Worm (Caenorhabditis elegans) whole organism, late embryonic: ENCODE measurements around the gene grl-20.
A peak's percentile ranks its signal among the peaks of the same experiment; 100 is the strongest.

Source experiments
- C08G9.2 ChIP-seq: sonication (generic microtip); optimal IDR thresholded peaks from 2 replicates; lab custom pipeline; 2016; ENCODE audit warnings: mild to moderate bottlenecking, missing genetic modification characterization, moderate library complexity, missing compliant biosample characterization
- C38D4.7 ChIP-seq: fragments of 200-800 bp; sonication (Bioruptor generic); optimal IDR thresholded peaks from 2 replicates; lab custom pipeline; 2018; ENCODE audit warnings: mild to moderate bottlenecking, missing genetic modification characterization, moderate library complexity, missing compliant biosample characterization
- K02D7.2 ChIP-seq: sonication (generic microtip); optimal IDR thresholded peaks from 2 replicates; lab custom pipeline; 2017; ENCODE audit warnings: mild to moderate bottlenecking, missing genetic modification characterization, missing compliant biosample characterization
- Y22D7AL.16 ChIP-seq: sonication (generic microtip); optimal IDR thresholded peaks from 2 replicates; lab custom pipeline; 2016; ENCODE audit warnings: missing genetic modification characterization, missing compliant biosample characterization
- ceh-14 ChIP-seq: sonication (generic microtip); optimal IDR thresholded peaks from 2 replicates; lab custom pipeline; 2016; ENCODE audit warnings: missing genotype, missing genetic modification characterization, missing compliant biosample characterization
- ceh-19 ChIP-seq: fragments of 200-800 bp; sonication (Bioruptor generic); optimal IDR thresholded peaks from 2 replicates; lab custom pipeline; 2018; ENCODE audit warnings: mild to moderate bottlenecking, missing genetic modification characterization, missing compliant biosample characterization
- ceh-22 ChIP-seq: sonication (generic microtip); optimal IDR thresholded peaks from 2 replicates; lab custom pipeline; 2017; ENCODE audit warnings: missing biosample characterization, missing genetic modification characterization
- ceh-24 ChIP-seq: sonication (generic microtip); optimal IDR thresholded peaks from 2 replicates; lab custom pipeline; 2016; ENCODE audit warnings: mild to moderate bottlenecking, missing genetic modification characterization, missing compliant biosample characterization
- ceh-30 ChIP-seq: fragments of 150-350 bp; optimal IDR thresholded peaks from 2 replicates; lab custom pipeline; 2014; ENCODE audit warnings: missing biosample characterization, missing genetic modification characterization
- ceh-34 ChIP-seq: sonication (generic microtip); optimal IDR thresholded peaks from 2 replicates; lab custom pipeline; 2016; ENCODE audit warnings: mild to moderate bottlenecking, missing genetic modification characterization, missing compliant biosample characterization
- ceh-45 ChIP-seq: fragments of 200-800 bp; sonication (Bioruptor generic); IDR thresholded peaks from 2 replicates; pipeline ENCODE4 v1.3.6; 2022; ENCODE audit warnings: missing genetic modification reagents, missing genetic modification characterization, missing compliant biosample characterization
- ceh-6 ChIP-seq: fragments of 200-800 bp; sonication (Bioruptor generic); optimal IDR thresholded peaks from 2 replicates; lab custom pipeline; 2018; ENCODE audit warnings: mild to moderate bottlenecking, missing genetic modification characterization, missing compliant biosample characterization
- dmd-4 ChIP-seq: sonication (generic microtip); optimal IDR thresholded peaks from 2 replicates; lab custom pipeline; 2016; ENCODE audit warnings: borderline replicate concordance, missing genetic modification characterization, missing compliant biosample characterization
- dve-1 ChIP-seq: sonication (generic microtip); optimal IDR thresholded peaks from 2 replicates; lab custom pipeline; 2017; ENCODE audit warnings: antibody characterized with exemption, mild to moderate bottlenecking, missing genetic modification characterization, missing compliant biosample characterization
- elt-2 ChIP-seq: sonication (generic microtip); optimal IDR thresholded peaks from 2 replicates; lab custom pipeline; 2016; ENCODE audit warnings: missing genetic modification reagents, missing genetic modification characterization, missing compliant biosample characterization
- elt-4 ChIP-seq: sonication (generic microtip); optimal IDR thresholded peaks from 2 replicates; lab custom pipeline; 2016; ENCODE audit warnings: missing genetic modification characterization, missing compliant biosample characterization
- hlh-15 ChIP-seq: sonication (generic microtip); optimal IDR thresholded peaks from 2 replicates; lab custom pipeline; 2016; ENCODE audit warnings: missing genetic modification characterization, missing compliant biosample characterization
- hlh-8 ChIP-seq: sonication (generic microtip); optimal IDR thresholded peaks from 2 replicates; lab custom pipeline; 2016; ENCODE audit warnings: missing genotype, missing genetic modification characterization, missing compliant biosample characterization
- lim-6 ChIP-seq: sonication (generic microtip); optimal IDR thresholded peaks from 2 replicates; lab custom pipeline; 2016; ENCODE audit warnings: missing genetic modification characterization, missing compliant biosample characterization
- lin-11 ChIP-seq: fragments of 200-800 bp; sonication (Bioruptor generic); optimal IDR thresholded peaks from 2 replicates; lab custom pipeline; 2018; ENCODE audit warnings: mild to moderate bottlenecking, missing genetic modification characterization, missing compliant biosample characterization
- mec-3 ChIP-seq: sonication (generic microtip); optimal IDR thresholded peaks from 2 replicates; lab custom pipeline; 2016; ENCODE audit warnings: borderline replicate concordance, missing genetic modification characterization, missing compliant biosample characterization
- nhr-11 ChIP-seq: fragments of 150-350 bp; optimal IDR thresholded peaks from 2 replicates; lab custom pipeline; 2014; ENCODE audit warnings: missing biosample characterization, missing genetic modification characterization
- npax-4 ChIP-seq: sonication (generic microtip); optimal IDR thresholded peaks from 2 replicates; lab custom pipeline; 2016; ENCODE audit warnings: missing genetic modification characterization, missing compliant biosample characterization
- pag-3 ChIP-seq: sonication (generic microtip); optimal IDR thresholded peaks from 2 replicates; lab custom pipeline; 2016; ENCODE audit warnings: missing compliant biosample characterization, missing genetic modification characterization, borderline replicate concordance
- pha-4 ChIP-seq: fragments of 150-350 bp; optimal IDR thresholded peaks from 2 replicates; lab custom pipeline; 2018; ENCODE audit warnings: missing biosample characterization, missing genetic modification reagents, missing genetic modification characterization
- pros-1 ChIP-seq: fragments of 150-350 bp; optimal IDR thresholded peaks from 2 replicates; lab custom pipeline; 2014; ENCODE audit warnings: missing biosample characterization, missing genetic modification reagents, missing genetic modification characterization
- ref-2 ChIP-seq: sonication (generic microtip); optimal IDR thresholded peaks from 2 replicates; lab custom pipeline; 2016; ENCODE audit warnings: missing genetic modification characterization, missing compliant biosample characterization
- rnt-1 ChIP-seq: sonication (generic microtip); optimal IDR thresholded peaks from 2 replicates; lab custom pipeline; 2016; ENCODE audit warnings: missing genetic modification characterization, missing compliant biosample characterization
- sdc-2 ChIP-seq: sonication (generic microtip); optimal IDR thresholded peaks from 2 replicates; lab custom pipeline; 2016; ENCODE audit warnings: missing genotype, missing genetic modification characterization, missing compliant biosample characterization
- tbx-7 ChIP-seq: sonication (generic microtip); optimal IDR thresholded peaks from 2 replicates; lab custom pipeline; 2016; ENCODE audit warnings: missing genotype, missing genetic modification characterization, missing compliant biosample characterization
- unc-3 ChIP-seq, 2 experiments: fragments of 200-800 bp in 1 of 2; sonication (Bioruptor generic) in 1 of 2; sonication (generic microtip) in 1 of 2; conservative IDR thresholded peaks in 1 of 2; optimal IDR thresholded peaks in 1 of 2; 2 replicates each; pipeline versions ENCODE4 v1.3.6 to Lab custom; 2016 to 2022; ENCODE audit warnings: missing compliant biosample characterization in 2 of 2, missing genetic modification characterization in 2 of 2, missing genetic modification reagents in 1 of 2
- unc-42 ChIP-seq: sonication (generic microtip); optimal IDR thresholded peaks from 2 replicates; lab custom pipeline; 2016; ENCODE audit warnings: missing genotype, missing genetic modification characterization, missing compliant biosample characterization
- unc-55 ChIP-seq: sonication (generic microtip); optimal IDR thresholded peaks from 2 replicates; lab custom pipeline; 2017; ENCODE audit warnings: missing biosample characterization, missing genetic modification reagents, missing genetic modification characterization
- unc-86 ChIP-seq: sonication (generic microtip); optimal IDR thresholded peaks from 2 replicates; lab custom pipeline; 2016; ENCODE audit warnings: missing genetic modification characterization, missing compliant biosample characterization

The grl-20 gene

ce11 chrIV:2175291-2175690, 46.6 kb upstream of the grl-20 start, which contains the start of gene C54E4.1:
Gene C54E4.1, plus strand, starts transcription at chrIV:2175591.
- TF ChIP-seq pros-1 (tag; lab: Kevin White, UChicago) (no peak), unc-86 (tag; lab: Kevin White, UChicago) (no peak), pha-4 (tag; lab: Kevin White, UChicago) (no peak)
- TF ChIP-seq, all 69 proteins: peak for 0

DNA sequence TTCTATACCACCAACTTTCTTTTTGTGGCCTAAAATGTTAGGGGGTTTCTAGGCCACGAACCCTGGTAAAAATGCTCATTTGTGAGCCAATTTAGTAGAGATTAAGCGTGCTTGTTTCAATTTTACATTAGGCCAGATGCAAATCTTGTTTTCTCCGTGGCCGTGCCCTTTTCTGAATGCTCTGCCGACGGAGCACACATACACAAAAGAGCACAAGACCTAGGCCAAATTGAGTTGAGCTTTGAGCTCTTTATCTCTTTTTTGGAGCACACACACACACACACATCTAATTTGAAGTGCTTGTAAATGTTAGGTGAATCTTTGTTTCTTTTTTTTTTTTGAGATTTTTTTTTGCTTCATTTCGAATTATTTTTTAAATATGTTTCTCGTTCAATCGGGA, 44.2 kb upstream of the grl-20 start:
- no peak for TF ChIP-seq rnt-1 (tag; lab: Kevin White, UChicago)
- no peak for TF ChIP-seq K02D7.2 (tag; lab: Kevin White, UChicago)
- no peak for TF ChIP-seq ref-2 (tag; lab: Kevin White, UChicago)
- TF ChIP-seq unc-42 (tag; lab: Kevin White, UChicago): peak; percentile 80
- no peak for TF ChIP-seq ceh-6 (GFP tag; lab: Kevin White, UChicago)
- TF ChIP-seq hlh-15 (tag; lab: Kevin White, UChicago): no peak
- no peak for TF ChIP-seq ceh-30 (tag; lab: Kevin White, UChicago)
- TF ChIP-seq mec-3 (tag; lab: Kevin White, UChicago): no peak
- no peak for TF ChIP-seq ceh-45
- TF ChIP-seq, all 69 proteins: peak for 1

DNA sequence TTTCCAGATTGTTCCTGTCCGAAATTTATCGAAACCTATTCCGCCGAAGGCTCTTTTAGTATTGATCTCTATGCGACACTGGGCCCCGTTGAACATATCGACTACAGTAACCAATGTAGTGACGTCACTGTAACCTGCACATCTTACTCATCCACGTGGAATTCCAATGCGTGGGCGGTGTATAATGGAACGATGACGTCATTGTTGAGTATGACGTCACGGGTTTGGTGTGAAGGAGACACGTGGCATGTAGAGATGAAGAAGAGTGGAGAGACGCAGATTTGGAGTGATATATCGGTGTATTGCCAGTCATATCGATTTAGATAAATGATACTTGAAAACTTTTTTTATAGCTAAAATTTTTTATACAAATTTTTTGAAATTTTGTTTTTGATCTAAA, 41.7 kb upstream of the grl-20 start:
- TF ChIP-seq dve-1 (tag; lab: Kevin White, UChicago): no peak
- no peak for TF ChIP-seq mec-3 (tag; lab: Kevin White, UChicago)
- no peak for TF ChIP-seq npax-4 (tag; lab: Kevin White, UChicago)
- TF ChIP-seq pros-1 (tag; lab: Kevin White, UChicago): no peak
- no peak for TF ChIP-seq lim-6 (tag; lab: Kevin White, UChicago)
- no peak for TF ChIP-seq ceh-19 (GFP tag; lab: Kevin White, UChicago)
- TF ChIP-seq C08G9.2 (tag; lab: Kevin White, UChicago): no peak
- no peak for TF ChIP-seq dmd-4
- no peak for TF ChIP-seq sdc-2 (tag; lab: Kevin White, UChicago)
- TF ChIP-seq pag-3 (tag; lab: Kevin White, UChicago): no peak
- TF ChIP-seq ceh-24 (tag; lab: Kevin White, UChicago): no peak

- TF ChIP-seq unc-55 (GFP tag; lab: Kevin White, UChicago) (no peak), C08G9.2 (tag; lab: Kevin White, UChicago) (no peak), lim-6 (tag; lab: Kevin White, UChicago) (no peak), elt-4 (tag; lab: Kevin White, UChicago) (no peak), C38D4.7 (GFP tag; lab: Kevin White, UChicago) (no peak), ceh-34 (tag; lab: Kevin White, UChicago) (no peak), elt-2 (no peak), pros-1 (tag; lab: Kevin White, UChicago) (no peak)
Observed at ce11 chrIV:2168514-2168913, 39.9 kb upstream of the grl-20 start, which contains the start of gene C54E4.4. Gene C54E4.4, minus strand, starts transcription at chrIV:2168614.

DNA sequence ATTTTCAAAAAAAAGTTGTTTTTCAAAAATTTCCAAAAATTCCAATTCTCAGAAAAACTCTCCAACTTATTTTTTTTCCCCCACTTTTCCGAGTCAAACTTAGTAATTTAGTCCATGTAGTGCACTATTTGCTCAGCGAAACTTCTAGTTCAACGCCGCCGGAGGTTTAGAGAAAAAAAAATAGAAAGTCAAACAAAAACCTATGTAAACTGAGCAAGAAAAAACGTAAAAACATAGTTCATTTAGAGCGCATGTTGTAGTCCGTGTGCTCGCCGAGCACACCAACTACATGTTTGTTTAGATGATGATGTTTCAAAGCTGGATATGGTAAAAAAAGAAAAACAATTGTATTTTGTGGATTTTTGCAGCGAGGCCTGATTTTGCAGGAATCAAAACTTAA, 33.6 kb upstream of the grl-20 start:
- TF ChIP-seq tbx-7 (no peak), Y22D7AL.16 (tag; lab: Kevin White, UChicago) (no peak), nhr-11 (no peak), ref-2 (tag; lab: Kevin White, UChicago) (no peak), rnt-1 (tag; lab: Kevin White, UChicago) (no peak), ceh-14 (tag; lab: Kevin White, UChicago) (no peak)

DNA sequence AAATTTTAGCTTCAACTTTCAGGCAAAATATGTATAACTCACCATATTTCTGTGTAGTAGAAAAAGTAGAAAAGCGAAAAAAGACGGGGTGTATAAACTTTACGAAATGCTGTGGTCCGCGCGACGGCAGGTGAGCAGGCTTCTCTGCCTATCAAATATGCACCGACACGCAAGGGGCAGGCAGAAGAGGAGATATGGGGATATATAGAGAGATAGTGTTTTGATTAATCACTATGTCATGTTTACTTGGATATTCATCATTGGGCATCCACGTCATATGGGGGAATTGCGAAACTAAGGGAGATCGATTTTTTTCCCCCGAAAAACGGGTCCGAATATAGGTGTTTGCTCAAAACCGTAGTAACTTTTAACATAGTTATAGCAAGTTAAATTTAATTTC, 30.4 kb upstream of the grl-20 start, which contains the start of gene gcy-37:
TSS of gene gcy-37 (minus strand) at position 101 of the 400 bp plus-strand sequence.
- TF ChIP-seq sdc-2 (tag; lab: Kevin White, UChicago) (no peak), unc-3 (GFP tag; conservative IDR thresholded peaks at IDR 0.05; lab: Robert Waterston, UW) (no peak), unc-3 (tag; optimal IDR thresholded peaks at IDR 0.05; lab: Kevin White, UChicago) (no peak), hlh-8 (tag; lab: Kevin White, UChicago) (no peak), lin-11 (no peak), ceh-22 (tag; lab: Kevin White, UChicago) (no peak), pha-4 (tag; lab: Kevin White, UChicago) (no peak)
